Fruit fly (Drosophila melanogaster) whole organism, prepupa: ENCODE measurements around the gene unc-4.

Experiments used
- CG10631 ChIP-seq: fragments of 200-800 bp; sonication (Bioruptor generic); optimal IDR thresholded peaks from 2 replicates; lab custom pipeline; 2016; ENCODE audit warnings: missing biosample characterization, missing genetic modification characterization
- CG10669 ChIP-seq: fragments of 200-800 bp; sonication (Bioruptor generic); optimal IDR thresholded peaks from 3 replicates; lab custom pipeline; 2018; ENCODE audit warnings: missing biosample characterization, mild to moderate bottlenecking, missing genetic modification characterization, moderate library complexity
- CG11294 ChIP-seq: fragments of 200-800 bp; sonication (Bioruptor generic); IDR thresholded peaks from 2 replicates; pipeline ENCODE4 v1.3.6; 2022; ENCODE audit warnings: missing biosample characterization, missing genetic modification characterization
- CG11762 ChIP-seq: fragments of 200-800 bp; sonication (Bioruptor generic); optimal IDR thresholded peaks from 3 replicates; lab custom pipeline; 2016; ENCODE audit warnings: missing biosample characterization, missing genetic modification characterization; ENCODE audit not compliant: insufficient read depth
- CG11902 ChIP-seq: fragments of 200-800 bp; sonication (Bioruptor generic); optimal IDR thresholded peaks from 3 replicates; lab custom pipeline; 2016; ENCODE audit warnings: missing biosample characterization, missing genetic modification characterization
- CG1621 ChIP-seq: fragments of 200-800 bp; sonication (Bioruptor generic); optimal IDR thresholded peaks from 3 replicates; lab custom pipeline; 2018; ENCODE audit warnings: missing biosample characterization, mild to moderate bottlenecking, missing genetic modification characterization
- CG31627 ChIP-seq: fragments of 200-800 bp; sonication (Bioruptor generic); optimal IDR thresholded peaks from 3 replicates; lab custom pipeline; 2016; ENCODE audit warnings: missing biosample characterization, missing genetic modification characterization
- CG32006 ChIP-seq: fragments of 200-800 bp; sonication (Bioruptor generic); optimal IDR thresholded peaks from 3 replicates; lab custom pipeline; 2017; ENCODE audit warnings: missing biosample characterization, mild to moderate bottlenecking, missing genetic modification characterization
- CG34406 ChIP-seq: fragments of 200-800 bp; sonication (Bioruptor generic); optimal IDR thresholded peaks from 3 replicates; lab custom pipeline; 2016; ENCODE audit warnings: missing biosample characterization, missing genetic modification characterization
- CG3919 ChIP-seq: fragments of 200-800 bp; sonication (Bioruptor generic); optimal IDR thresholded peaks from 3 replicates; lab custom pipeline; 2016; ENCODE audit warnings: missing biosample characterization, missing genetic modification characterization
- CG6163 ChIP-seq: fragments of 200-800 bp; sonication (Bioruptor generic); IDR thresholded peaks from 3 replicates; pipeline ENCODE4 v1.3.6; 2022; ENCODE audit warnings: missing biosample characterization, missing genetic modification characterization
- CG6276 ChIP-seq: fragments of 200-800 bp; sonication (Bioruptor generic); optimal IDR thresholded peaks from 2 replicates; lab custom pipeline; 2017; ENCODE audit warnings: missing biosample characterization, mild to moderate bottlenecking, missing genetic modification characterization
- CG6792 ChIP-seq: fragments of 200-800 bp; sonication (Bioruptor generic); optimal IDR thresholded peaks from 3 replicates; lab custom pipeline; 2016; ENCODE audit warnings: missing biosample characterization, missing genetic modification characterization
- CG6854 ChIP-seq: fragments of 200-800 bp; sonication (Bioruptor generic); optimal IDR thresholded peaks from 2 replicates; lab custom pipeline; 2017; ENCODE audit warnings: missing biosample characterization, mild to moderate bottlenecking, missing genetic modification characterization
- CG8319 ChIP-seq: fragments of 200-800 bp; sonication (Bioruptor generic); optimal IDR thresholded peaks from 3 replicates; lab custom pipeline; 2016; ENCODE audit warnings: missing biosample characterization, missing genetic modification characterization
- CG8632 ChIP-seq: fragments of 200-800 bp; sonication (Bioruptor generic); optimal IDR thresholded peaks from 3 replicates; lab custom pipeline; 2016; ENCODE audit warnings: missing biosample characterization, missing genetic modification characterization
- CG9139 ChIP-seq: fragments of 200-800 bp; sonication (Bioruptor generic); optimal IDR thresholded peaks from 3 replicates; lab custom pipeline; 2017; ENCODE audit warnings: missing biosample characterization, mild to moderate bottlenecking, missing genetic modification characterization
- Eip75B ChIP-seq: fragments of 200-800 bp; sonication (Bioruptor generic); optimal IDR thresholded peaks from 3 replicates; lab custom pipeline; 2016; ENCODE audit warnings: missing biosample characterization, missing genetic modification characterization
- Eip78C ChIP-seq: fragments of 200-800 bp; sonication (Bioruptor generic); peaks from one replicate; lab custom pipeline; 2016; ENCODE audit warnings: missing biosample characterization, missing genetic modification characterization
- Eip93F ChIP-seq: fragments of 200-800 bp; sonication (Bioruptor generic); optimal IDR thresholded peaks from 2 replicates; lab custom pipeline; 2016; ENCODE audit warnings: missing biosample characterization, mild to moderate bottlenecking, missing genetic modification characterization
- Ets21C ChIP-seq: fragments of 200-800 bp; sonication (Bioruptor generic); optimal IDR thresholded peaks from 3 replicates; lab custom pipeline; 2016; ENCODE audit warnings: missing biosample characterization, missing genetic modification characterization
- Ets96B ChIP-seq: fragments of 200-800 bp; optimal IDR thresholded peaks from 2 replicates; lab custom pipeline; 2019; ENCODE audit warnings: missing biosample characterization, mild to moderate bottlenecking, missing genetic modification characterization, moderate library complexity
- Gug ChIP-seq: fragments of 200-800 bp; sonication (Bioruptor generic); IDR thresholded peaks from 2 replicates; pipeline ENCODE4 v1.3.6; 2022; ENCODE audit warnings: missing biosample characterization, missing genetic modification characterization
- Hr39 ChIP-seq: fragments of 200-800 bp; sonication (Bioruptor generic); optimal IDR thresholded peaks from 2 replicates; lab custom pipeline; 2016; ENCODE audit warnings: missing biosample characterization, missing genetic modification characterization
- Hr4 ChIP-seq: fragments of 200-800 bp; sonication (Bioruptor generic); optimal IDR thresholded peaks from 3 replicates; lab custom pipeline; 2016; ENCODE audit warnings: missing biosample characterization, missing genetic modification characterization
- Lpt ChIP-seq: fragments of 200-800 bp; sonication (Bioruptor generic); optimal IDR thresholded peaks from 3 replicates; lab custom pipeline; 2016; ENCODE audit warnings: missing biosample characterization, missing genetic modification characterization
- Met ChIP-seq: fragments of 200-800 bp; sonication (Bioruptor generic); optimal IDR thresholded peaks from 3 replicates; lab custom pipeline; 2016; ENCODE audit warnings: missing biosample characterization, missing genetic modification characterization
- Smox ChIP-seq: fragments of 200-800 bp; sonication (Bioruptor generic); optimal IDR thresholded peaks from 3 replicates; lab custom pipeline; 2016; ENCODE audit warnings: missing biosample characterization, missing genetic modification characterization
- Sox102F ChIP-seq: fragments of 200-800 bp; sonication (Bioruptor generic); optimal IDR thresholded peaks from 2 replicates; lab custom pipeline; 2016; ENCODE audit warnings: missing biosample characterization, mild to moderate bottlenecking, missing genetic modification characterization
- Sox14 ChIP-seq: fragments of 200-800 bp; sonication (Bioruptor generic); optimal IDR thresholded peaks from 3 replicates; lab custom pipeline; 2016; ENCODE audit warnings: missing biosample characterization, missing genetic modification characterization
- Sox15 ChIP-seq: fragments of 200-800 bp; sonication (Bioruptor generic); optimal IDR thresholded peaks from 3 replicates; lab custom pipeline; 2016; ENCODE audit warnings: missing biosample characterization, missing genetic modification characterization
- achi ChIP-seq: fragments of 200-800 bp; sonication (Bioruptor generic); optimal IDR thresholded peaks from 3 replicates; lab custom pipeline; 2016; ENCODE audit warnings: missing biosample characterization, missing genetic modification characterization
- acj6 ChIP-seq: fragments of 200-800 bp; sonication (Bioruptor generic); optimal IDR thresholded peaks from 3 replicates; lab custom pipeline; 2016; ENCODE audit warnings: missing biosample characterization, missing genetic modification characterization
- cyc ChIP-seq: fragments of 200-800 bp; sonication (Bioruptor generic); optimal IDR thresholded peaks from 3 replicates; lab custom pipeline; 2016; ENCODE audit warnings: missing biosample characterization, missing genetic modification characterization
- dsx ChIP-seq: fragments of 200-800 bp; optimal IDR thresholded peaks from 3 replicates; lab custom pipeline; 2019; ENCODE audit warnings: missing biosample characterization, mild to moderate bottlenecking, missing genetic modification characterization, moderate library complexity; ENCODE audit not compliant: poor library complexity, severe bottlenecking
- eg ChIP-seq: fragments of 200-800 bp; sonication (Bioruptor generic); IDR thresholded peaks from 3 replicates; pipeline ENCODE4 v1.3.6; 2022; ENCODE audit warnings: missing biosample characterization, missing genetic modification characterization
- esn ChIP-seq: fragments of 200-800 bp; sonication (Bioruptor generic); optimal IDR thresholded peaks from 2 replicates; lab custom pipeline; 2016; ENCODE audit warnings: missing biosample characterization, mild to moderate bottlenecking, missing genetic modification characterization, moderate library complexity
- fd59A ChIP-seq: fragments of 200-800 bp; sonication (Bioruptor generic); optimal IDR thresholded peaks from 2 replicates; lab custom pipeline; 2017; ENCODE audit warnings: missing biosample characterization, mild to moderate bottlenecking, missing genetic modification characterization, missing genetic modification reagents
- fd85E ChIP-seq: fragments of 200-800 bp; sonication (Bioruptor generic); optimal IDR thresholded peaks from 3 replicates; lab custom pipeline; 2016; ENCODE audit warnings: missing biosample characterization, missing genetic modification characterization
- fkh ChIP-seq: fragments of 200-800 bp; sonication (Bioruptor generic); optimal IDR thresholded peaks from 3 replicates; lab custom pipeline; 2017; ENCODE audit warnings: missing biosample characterization, mild to moderate bottlenecking, missing genetic modification characterization, moderate library complexity
- lz ChIP-seq: fragments of 200-800 bp; sonication (Bioruptor generic); optimal IDR thresholded peaks from 3 replicates; lab custom pipeline; 2016; ENCODE audit warnings: missing biosample characterization, missing genetic modification characterization
- pdm3 ChIP-seq: fragments of 200-800 bp; sonication (Bioruptor generic); optimal IDR thresholded peaks from 3 replicates; lab custom pipeline; 2016; ENCODE audit warnings: missing biosample characterization, missing genetic modification characterization
- spab ChIP-seq: fragments of 200-800 bp; sonication (Bioruptor generic); optimal IDR thresholded peaks from 2 replicates; lab custom pipeline; 2017; ENCODE audit warnings: missing biosample characterization, mild to moderate bottlenecking, missing genetic modification characterization, missing genetic modification reagents
- ss ChIP-seq, 2 experiments: fragments of 200-800 bp; sonication (Bioruptor generic); optimal IDR thresholded peaks; 2 replicates in 1 of 2; 3 replicates in 1 of 2; lab custom pipeline; 2017 to 2018; ENCODE audit warnings: mild to moderate bottlenecking in 2 of 2, missing biosample characterization in 2 of 2, missing genetic modification characterization in 2 of 2, moderate library complexity in 1 of 2
- svp ChIP-seq: fragments of 200-800 bp; sonication (Bioruptor generic); peaks from one replicate; lab custom pipeline; 2016; ENCODE audit warnings: missing biosample characterization, missing genetic modification characterization
- topi ChIP-seq: fragments of 200-800 bp; sonication (Bioruptor generic); optimal IDR thresholded peaks from 3 replicates; lab custom pipeline; 2016; ENCODE audit warnings: missing biosample characterization, missing genetic modification characterization
- vri ChIP-seq: fragments of 200-800 bp; sonication (Bioruptor generic); optimal IDR thresholded peaks from 3 replicates; lab custom pipeline; 2016; ENCODE audit warnings: missing biosample characterization, mild to moderate bottlenecking, missing genetic modification characterization

Gene unc-4

dm6 chrX:17755158-17755557, 13.2 kb upstream of the unc-4 start (continued):
- TF ChIP-seq fkh (no peak), cyc (GFP tag; lab: Kevin White, UChicago) (no peak), CG6792 (GFP tag; lab: Kevin White, UChicago) (no peak), CG11294 (no peak), CG8319 (no peak), CG34406 (GFP tag; lab: Kevin White, UChicago) (no peak), lz (GFP tag; lab: Kevin White, UChicago) (peak; percentile 8), Sox14 (GFP tag; lab: Kevin White, UChicago) (no peak), esn (GFP tag; lab: Kevin White, UChicago) (peak; percentile 50)

dm6 chrX:17756845-17757244, 11.5 kb upstream of the unc-4 start:
- TF ChIP-seq Gug (GFP tag; lab: Robert Waterston, UW) (no peak), Ets21C (GFP tag; lab: Kevin White, UChicago) (no peak), CG6163 (GFP tag; lab: Robert Waterston, UW) (no peak), Eip75B (GFP tag; lab: Kevin White, UChicago) (no peak), Smox (no peak), Met (GFP tag; lab: Kevin White, UChicago) (no peak), cyc (GFP tag; lab: Kevin White, UChicago) (no peak), pdm3 (GFP tag; lab: Kevin White, UChicago) (no peak), CG1621 (no peak), Lpt (GFP tag; lab: Kevin White, UChicago) (no peak), Hr39 (no peak), CG3919 (GFP tag; lab: Kevin White, UChicago) (no peak), Eip78C (no peak), fd85E (GFP tag; lab: Kevin White, UChicago) (no peak), CG32006 (GFP tag; lab: Kevin White, UChicago) (no peak), CG11762 (GFP tag; lab: Kevin White, UChicago) (no peak), CG34406 (GFP tag; lab: Kevin White, UChicago) (no peak), CG9139 (no peak), fd59A (GFP tag; lab: Kevin White, UChicago) (no peak)

- peak; percentile 9 for TF ChIP-seq Ets96B (tag; lab: Kevin White, UChicago)
- peak; percentile 8 for TF ChIP-seq CG1621
- peak; percentile 79 for TF ChIP-seq Eip78C
- no peak for TF ChIP-seq eg
- TF ChIP-seq topi (GFP tag; lab: Kevin White, UChicago): peak; percentile 77
- peak; percentile 69 for TF ChIP-seq lz (GFP tag; lab: Kevin White, UChicago)
- peak; percentile 4 for TF ChIP-seq Eip93F (GFP tag; lab: Kevin White, UChicago)
- peak; percentile 29 for TF ChIP-seq achi (GFP tag; lab: Kevin White, UChicago)
- TF ChIP-seq CG6276 (GFP tag; lab: Kevin White, UChicago): no peak
- TF ChIP-seq CG3919 (GFP tag; lab: Kevin White, UChicago): peak; percentile 44
- TF ChIP-seq fd59A (GFP tag; lab: Kevin White, UChicago): peak; percentile 58
- peak; percentile 11 for TF ChIP-seq dsx (GFP tag; lab: Kevin White, UChicago)
- no peak for TF ChIP-seq fkh
- TF ChIP-seq CG34406 (GFP tag; lab: Kevin White, UChicago): peak; percentile 45
- TF ChIP-seq Hr4 (GFP tag; lab: Kevin White, UChicago): no peak
- TF ChIP-seq Sox102F: peak; percentile 68
- TF ChIP-seq Hr39: peak; percentile 76
- TF ChIP-seq Gug (GFP tag; lab: Robert Waterston, UW): no peak
- peak; percentile 37 for TF ChIP-seq Sox14 (GFP tag; lab: Kevin White, UChicago)
- TF ChIP-seq Eip75B (GFP tag; lab: Kevin White, UChicago): peak; percentile 44
- peak; percentile 86 for TF ChIP-seq svp (GFP tag; lab: Kevin White, UChicago)
- TF ChIP-seq cyc (GFP tag; lab: Kevin White, UChicago): peak; percentile 69
- TF ChIP-seq CG10631 (GFP tag; lab: Kevin White, UChicago): peak; percentile 43
- peak; percentile 41 for TF ChIP-seq CG8632 (GFP tag; lab: Kevin White, UChicago)
- TF ChIP-seq acj6 (GFP tag; lab: Kevin White, UChicago): peak; percentile 47
- peak; percentile 30 for TF ChIP-seq spab (GFP tag; lab: Kevin White, UChicago)
- peak; percentile 48 for TF ChIP-seq CG10669
- TF ChIP-seq CG11902 (GFP tag; lab: Kevin White, UChicago): peak; percentile 25
- peak; percentile 75 for TF ChIP-seq Met (GFP tag; lab: Kevin White, UChicago)
- peak; percentile 34 for TF ChIP-seq CG6854 (GFP tag; lab: Kevin White, UChicago)
- TF ChIP-seq CG31627: peak; percentile 74
- TF ChIP-seq CG8319: no peak
- peak; percentile 10 for TF ChIP-seq Sox15 (GFP tag; lab: Kevin White, UChicago)
- TF ChIP-seq vri (GFP tag; lab: Kevin White, UChicago): peak; percentile 37
- TF ChIP-seq ss (GFP tag; optimal IDR thresholded peaks at IDR 0.05; lab: Kevin White, UChicago): peak in 1 of 2 experiments; percentile 35
Observed at dm6 chrX:17760522-17760921, 7.8 kb upstream of the unc-4 start.
